Fruit fly (Drosophila melanogaster) whole organism, embryonic: Measurements from ENCODE around the gene CG31717.
A peak's percentile ranks its signal among the peaks of the same experiment; 100 is the strongest.

Experiments
- CG10979 ChIP-seq: fragments of 200-800 bp; sonication (Bioruptor generic); optimal IDR thresholded peaks from 2 replicates; lab custom pipeline; 2018; ENCODE audit warnings: missing biosample characterization, mild to moderate bottlenecking, missing genetic modification characterization, moderate library complexity
- CG11456 ChIP-seq: fragments of 200-800 bp; sonication (Bioruptor generic); IDR thresholded peaks from 3 replicates; pipeline ENCODE4 v1.3.6; 2022; ENCODE audit warnings: missing biosample characterization, missing genetic modification characterization
- CG12071 ChIP-seq: fragments of 200-800 bp; sonication (Bioruptor generic); optimal IDR thresholded peaks from 3 replicates; lab custom pipeline; 2018; ENCODE audit warnings: missing biosample characterization, mild to moderate bottlenecking, missing genetic modification characterization
- CG14441 ChIP-seq: fragments of 200-800 bp; sonication (Bioruptor generic); IDR thresholded peaks from 2 replicates; pipeline ENCODE4 v1.3.6; 2022; ENCODE audit warnings: missing biosample characterization, missing genetic modification characterization
- CG1647 ChIP-seq: fragments of 200-800 bp; sonication (Bioruptor generic); optimal IDR thresholded peaks from 3 replicates; lab custom pipeline; 2016; ENCODE audit warnings: missing biosample characterization, missing genetic modification characterization
- CG1792 ChIP-seq: fragments of 200-800 bp; sonication (Bioruptor generic); optimal IDR thresholded peaks from 2 replicates; lab custom pipeline; 2016; ENCODE audit warnings: missing biosample characterization, missing genetic modification characterization
- CG18476 ChIP-seq: fragments of 200-800 bp; sonication (Bioruptor generic); optimal IDR thresholded peaks from 2 replicates; lab custom pipeline; 2016; ENCODE audit warnings: missing biosample characterization, mild to moderate bottlenecking, missing genetic modification characterization
- CG32767 ChIP-seq: fragments of 200-800 bp; sonication (Bioruptor generic); IDR thresholded peaks from 2 replicates; pipeline ENCODE4 v1.3.6; 2022; ENCODE audit warnings: missing biosample characterization, missing genetic modification characterization
- CG3838 ChIP-seq: fragments of 200-800 bp; sonication (Bioruptor generic); optimal IDR thresholded peaks from 3 replicates; lab custom pipeline; 2016; ENCODE audit warnings: missing biosample characterization, missing genetic modification characterization
- CG3995 ChIP-seq: fragments of 200-800 bp; sonication (Bioruptor generic); optimal IDR thresholded peaks from 3 replicates; lab custom pipeline; 2016; ENCODE audit warnings: missing biosample characterization, missing genetic modification characterization
- CG4617 ChIP-seq: fragments of 200-800 bp; sonication (Bioruptor generic); optimal IDR thresholded peaks from 3 replicates; lab custom pipeline; 2016; ENCODE audit warnings: missing biosample characterization, missing genetic modification characterization, borderline replicate concordance
- CG6683 ChIP-seq: fragments of 200-800 bp; sonication (Bioruptor generic); optimal IDR thresholded peaks from 2 replicates; lab custom pipeline; 2017; ENCODE audit warnings: missing biosample characterization, mild to moderate bottlenecking, missing genetic modification characterization, missing genetic modification reagents
- CG7745 ChIP-seq: fragments of 200-800 bp; sonication (Bioruptor generic); optimal IDR thresholded peaks from 2 replicates; lab custom pipeline; 2018; ENCODE audit warnings: missing biosample characterization, mild to moderate bottlenecking, missing genetic modification characterization, moderate library complexity
- CG8281 ChIP-seq: fragments of 200-800 bp; sonication (Bioruptor generic); optimal IDR thresholded peaks from 2 replicates; lab custom pipeline; 2018; ENCODE audit warnings: missing biosample characterization, mild to moderate bottlenecking, missing genetic modification characterization, moderate library complexity
- CG8290 ChIP-seq, 3 experiments: fragments of 200-800 bp; sonication (Bioruptor generic); optimal IDR thresholded peaks; 2 replicates each; lab custom pipeline; 2016 to 2019; ENCODE audit warnings: missing biosample characterization in 3 of 3, missing genetic modification characterization in 3 of 3, mild to moderate bottlenecking in 2 of 3, moderate library complexity in 1 of 3
- Fer2 ChIP-seq: fragments of 200-800 bp; sonication (Bioruptor generic); optimal IDR thresholded peaks from 2 replicates; lab custom pipeline; 2018; ENCODE audit warnings: missing biosample characterization, mild to moderate bottlenecking, missing genetic modification characterization, moderate library complexity
- Fer3 ChIP-seq: fragments of 200-800 bp; sonication (Bioruptor generic); optimal IDR thresholded peaks from 2 replicates; lab custom pipeline; 2018; ENCODE audit warnings: missing biosample characterization, mild to moderate bottlenecking, missing genetic modification characterization, moderate library complexity
- Hand ChIP-seq: fragments of 200-800 bp; sonication (Bioruptor generic); optimal IDR thresholded peaks from 2 replicates; lab custom pipeline; 2017; ENCODE audit warnings: mild to moderate bottlenecking, missing biosample characterization, missing genetic modification reagents, missing genetic modification characterization
- Hey ChIP-seq: fragments of 200-800 bp; sonication (Bioruptor generic); optimal IDR thresholded peaks from 3 replicates; lab custom pipeline; 2018; ENCODE audit warnings: missing biosample characterization, mild to moderate bottlenecking, missing genetic modification characterization
- Hmx ChIP-seq: fragments of 200-800 bp; sonication (Bioruptor generic); optimal IDR thresholded peaks from 2 replicates; lab custom pipeline; 2016; ENCODE audit warnings: missing biosample characterization, missing genetic modification characterization
- Kr ChIP-seq: fragments of 200-800 bp; sonication (Bioruptor generic); optimal IDR thresholded peaks from 2 replicates; lab custom pipeline; 2017; ENCODE audit warnings: missing biosample characterization, mild to moderate bottlenecking, missing genetic modification characterization
- NK7.1 ChIP-seq: fragments of 200-800 bp; sonication (Bioruptor generic); optimal IDR thresholded peaks from 3 replicates; lab custom pipeline; 2016; ENCODE audit warnings: missing biosample characterization, missing genetic modification characterization
- NfI ChIP-seq: fragments of 200-800 bp; sonication (Bioruptor generic); optimal IDR thresholded peaks from 3 replicates; lab custom pipeline; 2018; ENCODE audit warnings: missing biosample characterization, mild to moderate bottlenecking, missing genetic modification characterization, moderate library complexity
- PHDP ChIP-seq: fragments of 200-800 bp; sonication (Bioruptor generic); optimal IDR thresholded peaks from 3 replicates; lab custom pipeline; 2018; ENCODE audit warnings: missing biosample characterization, mild to moderate bottlenecking, missing genetic modification characterization, moderate library complexity
- Ptx1 ChIP-seq: fragments of 200-800 bp; sonication (Bioruptor generic); IDR thresholded peaks from 2 replicates; pipeline ENCODE4 v1.3.6; 2022; ENCODE audit warnings: missing biosample characterization, missing genetic modification characterization
- Sox102F ChIP-seq: fragments of 200-800 bp; sonication (Bioruptor generic); optimal IDR thresholded peaks from 2 replicates; lab custom pipeline; 2018; ENCODE audit warnings: missing biosample characterization, mild to moderate bottlenecking, missing genetic modification characterization, moderate library complexity
- Sry-δ ChIP-seq: fragments of 200-800 bp; sonication (Bioruptor generic); optimal IDR thresholded peaks from 2 replicates; lab custom pipeline; 2016; ENCODE audit warnings: missing biosample characterization, missing genetic modification characterization
- chinmo ChIP-seq: fragments of 200-800 bp; sonication (Bioruptor generic); IDR thresholded peaks from 4 replicates; pipeline ENCODE4 v1.3.6; 2022; ENCODE audit warnings: missing biosample characterization, missing genetic modification characterization; ENCODE audit not compliant: partially characterized antibody
- chm ChIP-seq: fragments of 200-800 bp; sonication (Bioruptor generic); IDR thresholded peaks from 2 replicates; pipeline ENCODE4 v1.3.6; 2022; ENCODE audit warnings: missing biosample characterization, missing genetic modification characterization
- dan ChIP-seq: fragments of 200-800 bp; sonication (Bioruptor generic); IDR thresholded peaks from 2 replicates; pipeline ENCODE4 v1.3.6; 2022; ENCODE audit warnings: missing biosample characterization, missing genetic modification characterization
- dati ChIP-seq: fragments of 200-800 bp; sonication (Bioruptor generic); IDR thresholded peaks from 2 replicates; pipeline ENCODE4 v1.3.6; 2022; ENCODE audit warnings: missing biosample characterization, missing genetic modification characterization
- dm ChIP-seq: fragments of 200-800 bp; sonication (Bioruptor generic); optimal IDR thresholded peaks from 3 replicates; lab custom pipeline; 2016; ENCODE audit warnings: missing biosample characterization, missing genetic modification characterization
- dmrt11E ChIP-seq: fragments of 200-800 bp; sonication (Bioruptor generic); optimal IDR thresholded peaks from 3 replicates; lab custom pipeline; 2018; ENCODE audit warnings: missing biosample characterization, mild to moderate bottlenecking, missing genetic modification characterization, moderate library complexity
- dysf ChIP-seq: fragments of 200-800 bp; sonication (Bioruptor generic); IDR thresholded peaks from 3 replicates; pipeline ENCODE4 v1.3.6; 2022; ENCODE audit warnings: missing biosample characterization, missing genetic modification characterization
- fd3F ChIP-seq: fragments of 200-800 bp; sonication (Bioruptor generic); optimal IDR thresholded peaks from 2 replicates; lab custom pipeline; 2018; ENCODE audit warnings: missing biosample characterization, mild to moderate bottlenecking, missing genetic modification characterization, moderate library complexity
- gsb ChIP-seq: fragments of 200-800 bp; sonication (Bioruptor generic); IDR thresholded peaks from 2 replicates; pipeline ENCODE4 v1.3.6; 2022; ENCODE audit warnings: missing biosample characterization, missing genetic modification characterization
- her ChIP-seq: fragments of 200-800 bp; sonication (Bioruptor generic); optimal IDR thresholded peaks from 2 replicates; lab custom pipeline; 2016; ENCODE audit warnings: missing biosample characterization, missing genetic modification characterization
- insv ChIP-seq, 2 experiments: fragments of 200-800 bp; sonication (Bioruptor generic); optimal IDR thresholded peaks; 3 replicates each; lab custom pipeline; 2016 to 2018; ENCODE audit warnings: missing biosample characterization in 2 of 2, missing genetic modification characterization in 2 of 2
- jumu ChIP-seq: fragments of 200-800 bp; sonication (Bioruptor generic); optimal IDR thresholded peaks from 3 replicates; lab custom pipeline; 2016; ENCODE audit warnings: missing biosample characterization, missing genetic modification characterization
- mam ChIP-seq: fragments of 200-800 bp; sonication (Bioruptor generic); optimal IDR thresholded peaks from 3 replicates; lab custom pipeline; 2016; ENCODE audit warnings: missing biosample characterization, missing genetic modification characterization
- rib ChIP-seq: fragments of 200-800 bp; sonication (Bioruptor generic); IDR thresholded peaks from 2 replicates; pipeline ENCODE4 v1.3.6; 2022; ENCODE audit warnings: missing biosample characterization, missing genetic modification characterization
- ro ChIP-seq: fragments of 200-800 bp; sonication (Bioruptor generic); IDR thresholded peaks from 2 replicates; pipeline ENCODE4 v1.3.6; 2022; ENCODE audit warnings: missing biosample characterization, missing genetic modification characterization
- schlank ChIP-seq: fragments of 200-800 bp; sonication (Bioruptor generic); optimal IDR thresholded peaks from 2 replicates; lab custom pipeline; 2018; ENCODE audit warnings: missing biosample characterization, mild to moderate bottlenecking, missing genetic modification characterization
- scrt ChIP-seq: fragments of 200-800 bp; sonication (Bioruptor generic); optimal IDR thresholded peaks from 2 replicates; lab custom pipeline; 2018; ENCODE audit warnings: missing biosample characterization, mild to moderate bottlenecking, missing genetic modification characterization, moderate library complexity
- slp2 ChIP-seq: fragments of 200-800 bp; sonication (Bioruptor generic); optimal IDR thresholded peaks from 2 replicates; lab custom pipeline; 2016; ENCODE audit warnings: missing biosample characterization, missing genetic modification characterization
- sob ChIP-seq: fragments of 200-800 bp; sonication (Bioruptor generic); IDR thresholded peaks from 2 replicates; pipeline ENCODE4 v1.3.6; 2022; ENCODE audit warnings: missing biosample characterization, missing genetic modification characterization
- sr ChIP-seq: fragments of 200-800 bp; sonication (Bioruptor generic); IDR thresholded peaks from 3 replicates; pipeline ENCODE4 v1.3.6; 2022; ENCODE audit warnings: missing biosample characterization, missing genetic modification characterization
- tap ChIP-seq: fragments of 200-800 bp; optimal IDR thresholded peaks from 3 replicates; lab custom pipeline; 2019; ENCODE audit warnings: missing biosample characterization, mild to moderate bottlenecking, missing genetic modification characterization, moderate library complexity
- tna ChIP-seq: fragments of 200-800 bp; sonication (Bioruptor generic); IDR thresholded peaks from 2 replicates; pipeline ENCODE4 v1.3.6; 2022; ENCODE audit warnings: missing biosample characterization, missing genetic modification characterization; ENCODE audit not compliant: partially characterized antibody
- zen ChIP-seq: fragments of 200-800 bp; sonication (Bioruptor generic); optimal IDR thresholded peaks from 3 replicates; lab custom pipeline; 2018; ENCODE audit warnings: missing biosample characterization, mild to moderate bottlenecking, missing genetic modification characterization, moderate library complexity
- zfh1 ChIP-seq: fragments of 200-800 bp; sonication (Bioruptor generic); IDR thresholded peaks from 3 replicates; pipeline ENCODE4 v1.3.6; 2022; ENCODE audit warnings: missing biosample characterization, missing genetic modification characterization

The CG31717 gene

dm6 chr2L:10299810-10300147 is 49.2 kb downstream of the CG31717 start, which contains the start of gene CYLD (continued):
- TF ChIP-seq Fer3 (tag; lab: Kevin White, UChicago) (peak; percentile 75), dan (GFP tag; lab: Robert Waterston, UW) (no peak), gsb (GFP tag; lab: Robert Waterston, UW) (no peak), CG3838 (GFP tag; lab: Kevin White, UChicago) (peak; percentile 35), sr (GFP tag; lab: Robert Waterston, UW) (no peak), zfh1 (GFP tag; lab: Robert Waterston, UW) (peak; percentile 81), Hmx (GFP tag; lab: Kevin White, UChicago) (peak; percentile 32), fd3F (GFP tag; lab: Kevin White, UChicago) (peak; percentile 51), dm (no peak), CG4617 (peak; percentile 33), dmrt11E (tag; lab: Kevin White, UChicago) (peak; percentile 76), sob (GFP tag; lab: Robert Waterston, UW) (peak; percentile 66; the same call in 1 of the 2 replicates), CG6683 (GFP tag; lab: Kevin White, UChicago) (peak; percentile 57), scrt (GFP tag; lab: Kevin White, UChicago) (no peak), zen (tag; lab: Kevin White, UChicago) (peak; percentile 62), schlank (tag; lab: Kevin White, UChicago) (no peak), Hey (tag; lab: Kevin White, UChicago) (no peak), tap (tag; lab: Kevin White, UChicago) (peak; percentile 68), CG8290 (GFP tag; optimal IDR thresholded peaks at IDR 0.05; lab: Kevin White, UChicago) (peak; percentile 4), CG8290 (tag; optimal IDR thresholded peaks at IDR 0.05; lab: Kevin White, UChicago) (peak in 1 of 2 experiments; percentile 75), CG32767 (GFP tag; lab: Robert Waterston, UW) (no peak), tna (GFP tag; lab: Robert Waterston, UW) (no peak), jumu (GFP tag; lab: Kevin White, UChicago) (no peak), Hand (GFP tag; lab: Kevin White, UChicago) (no peak), dysf (peak; percentile 62; the same call in 1 of the 3 replicates), CG12071 (GFP tag; lab: Kevin White, UChicago) (no peak), CG7745 (tag; lab: Kevin White, UChicago) (no peak), CG18476 (GFP tag; lab: Kevin White, UChicago) (peak; percentile 32), CG11456 (GFP tag; lab: Robert Waterston, UW) (no peak), insv (GFP tag; optimal IDR thresholded peaks at IDR 0.05; lab: Kevin White, UChicago) (no peak), CG10979 (tag; lab: Kevin White, UChicago) (peak; percentile 72), Sry-δ (GFP tag; lab: Kevin White, UChicago) (peak; percentile 39), CG1647 (GFP tag; lab: Kevin White, UChicago) (no peak), CG8281 (tag; lab: Kevin White, UChicago) (peak; percentile 14), NfI (peak; percentile 47), PHDP (tag; lab: Kevin White, UChicago) (peak; percentile 85), chinmo (GFP tag; lab: Robert Waterston, UW) (no peak), Kr (GFP tag; lab: Kevin White, UChicago) (no peak), ro (GFP tag; lab: Robert Waterston, UW) (no peak), NK7.1 (GFP tag; lab: Kevin White, UChicago) (no peak), mam (peak; percentile 30), dati (GFP tag; lab: Robert Waterston, UW) (no peak), CG1792 (GFP tag; lab: Kevin White, UChicago) (no peak), CG14441 (GFP tag; lab: Robert Waterston, UW) (0 out of 2 replicates have a peak, but pooled peaks have one; percentile 39), Sox102F (GFP tag; lab: Kevin White, UChicago) (peak; percentile 84), CG3995 (no peak), Ptx1 (no peak; the same call in 1 of the 2 replicates), her (GFP tag; lab: Kevin White, UChicago) (no peak), chm (GFP tag; lab: Robert Waterston, UW) (no peak), rib (GFP tag; lab: Robert Waterston, UW) (no peak), slp2 (GFP tag; lab: Kevin White, UChicago) (no peak), Fer2 (tag; lab: Kevin White, UChicago) (peak; percentile 19)
